Worm (Caenorhabditis elegans): ENCODE results near the gene T19D12.1.
A peak's percentile ranks its signal among the peaks of the same experiment; 100 is the strongest.

Gene T19D12.1

ce11 chrII:6642180-6642579 is 24.5 kb upstream of the T19D12.1 start:
- no peak for TF ChIP-seq R02D3.7 (tag; optimal IDR thresholded peaks at IDR 0.05)
- no peak for TF ChIP-seq elt-3 (tag; optimal IDR thresholded peaks at IDR 0.05)
- no peak for TF ChIP-seq nhr-28 (tag; optimal IDR thresholded peaks at IDR 0.05)
- TF ChIP-seq unc-39 (tag; optimal IDR thresholded peaks at IDR 0.05) = no peak
- TF ChIP-seq fos-1 (tag; optimal IDR thresholded peaks at IDR 0.05) = no peak
- TF ChIP-seq fkh-2 (tag; optimal IDR thresholded peaks at IDR 0.05) = no peak

- no peak for TF ChIP-seq R02D3.7 (tag; optimal IDR thresholded peaks at IDR 0.05)
- peak; percentile 20 for TF ChIP-seq lin-39 (tag; optimal IDR thresholded peaks at IDR 0.05)
- peak; percentile 66 for TF ChIP-seq egl-5 (tag; optimal IDR thresholded peaks at IDR 0.05)
- TF ChIP-seq nhr-237 (tag; optimal IDR thresholded peaks at IDR 0.05) = no peak
These were observed 24.0 kb upstream of the T19D12.1 start, which contains the start of gene T19D12.6 for ce11 chrII:6642651-6643167. Gene T19D12.6, minus strand, starts transcription at chrII:6643117.

- TF ChIP-seq ceh-82 (tag; optimal IDR thresholded peaks at IDR 0.05) (no peak), ztf-11 (tag; optimal IDR thresholded peaks at IDR 0.05) (no peak), nhr-76 (tag; optimal IDR thresholded peaks at IDR 0.05) (no peak), ztf-4 (tag; optimal IDR thresholded peaks at IDR 0.05) (no peak), nhr-25 (tag; optimal IDR thresholded peaks at IDR 0.05) (no peak), nhr-237 (tag; optimal IDR thresholded peaks at IDR 0.05) (no peak), daf-12 (tag; optimal IDR thresholded peaks at IDR 0.05) (no peak), hmg-11 (tag; optimal IDR thresholded peaks at IDR 0.05) (no peak), unc-39 (tag; optimal IDR thresholded peaks at IDR 0.05) (no peak)
These were observed 19.8 kb upstream of the T19D12.1 start for ce11 chrII:6646903-6647302.

ce11 chrII:6649026-6649425 is 17.7 kb upstream of the T19D12.1 start, which contains the start of gene oig-8:
Gene oig-8, minus strand, starts transcription at chrII:6649126.
- no peak for TF ChIP-seq ceh-9 (tag; optimal IDR thresholded peaks at IDR 0.05)
- no peak for TF ChIP-seq nhr-43 (tag; optimal IDR thresholded peaks at IDR 0.05; ENCODE audit: poor library complexity, severe bottlenecking)
- TF ChIP-seq elt-1 (tag; optimal IDR thresholded peaks at IDR 0.05) = no peak
- no peak for TF ChIP-seq nhr-28 (tag; optimal IDR thresholded peaks at IDR 0.05)
- TF ChIP-seq nhr-25 (tag; optimal IDR thresholded peaks at IDR 0.05) = no peak
- no peak for TF ChIP-seq fkh-10 (GFP tag; optimal IDR thresholded peaks at IDR 0.05)
- no peak for TF ChIP-seq ama-1 (optimal IDR thresholded peaks at IDR 0.05)
- TF ChIP-seq ceh-82 (tag; optimal IDR thresholded peaks at IDR 0.05) = no peak
- TF ChIP-seq lin-39 (tag; optimal IDR thresholded peaks at IDR 0.05) = no peak
- no peak for TF ChIP-seq ceh-16 (tag; optimal IDR thresholded peaks at IDR 0.05)
- TF ChIP-seq skn-1 (tag; optimal IDR thresholded peaks at IDR 0.05) = no peak
- TF ChIP-seq fos-1 (tag; optimal IDR thresholded peaks at IDR 0.05) = no peak
- TF ChIP-seq ztf-11 (tag; optimal IDR thresholded peaks at IDR 0.05) = no peak
- no peak for TF ChIP-seq zag-1 (tag; optimal IDR thresholded peaks at IDR 0.05)
- no peak for TF ChIP-seq ceh-28 (tag; optimal IDR thresholded peaks at IDR 0.05)

ce11 chrII:6651719-6652118 is 15.0 kb upstream of the T19D12.1 start, which contains the start of gene sra-26:
Gene sra-26, minus strand, starts transcription at chrII:6651819.
- TF ChIP-seq elt-3 (tag; optimal IDR thresholded peaks at IDR 0.05) (no peak), snpc-4 (tag; optimal IDR thresholded peaks at IDR 0.05) (no peak), nfya-1 (tag; optimal IDR thresholded peaks at IDR 0.05; ENCODE audit: insufficient read depth) (no peak), ztf-4 (tag; optimal IDR thresholded peaks at IDR 0.05) (no peak), hmg-11 (tag; optimal IDR thresholded peaks at IDR 0.05) (no peak), ceh-16 (tag; optimal IDR thresholded peaks at IDR 0.05) (no peak), unc-62 (GFP tag; optimal IDR thresholded peaks at IDR 0.05) (no peak), egl-5 (tag; optimal IDR thresholded peaks at IDR 0.05) (no peak), ZK546.5 (tag; optimal IDR thresholded peaks at IDR 0.05) (no peak), nhr-28 (tag; optimal IDR thresholded peaks at IDR 0.05) (no peak), elt-1 (tag; optimal IDR thresholded peaks at IDR 0.05) (no peak), fkh-10 (GFP tag; optimal IDR thresholded peaks at IDR 0.05) (no peak), mdl-1 (tag; optimal IDR thresholded peaks at IDR 0.05) (no peak), aly-2 (tag; optimal IDR thresholded peaks at IDR 0.05) (no peak), ceh-9 (tag; optimal IDR thresholded peaks at IDR 0.05) (no peak), nhr-237 (tag; optimal IDR thresholded peaks at IDR 0.05) (no peak), lin-39 (tag; optimal IDR thresholded peaks at IDR 0.05) (no peak), eor-1 (tag; optimal IDR thresholded peaks at IDR 0.05) (no peak)

- TF ChIP-seq egl-5 (tag; optimal IDR thresholded peaks at IDR 0.05) (no peak), fkh-2 (tag; optimal IDR thresholded peaks at IDR 0.05) (no peak), ceh-28 (tag; optimal IDR thresholded peaks at IDR 0.05) (no peak), elt-3 (tag; optimal IDR thresholded peaks at IDR 0.05) (no peak), ceh-9 (tag; optimal IDR thresholded peaks at IDR 0.05) (no peak), ama-1 (optimal IDR thresholded peaks at IDR 0.05) (no peak), nhr-28 (tag; optimal IDR thresholded peaks at IDR 0.05) (no peak), zag-1 (tag; optimal IDR thresholded peaks at IDR 0.05) (no peak), eor-1 (tag; optimal IDR thresholded peaks at IDR 0.05) (no peak), fkh-10 (GFP tag; optimal IDR thresholded peaks at IDR 0.05) (no peak), nhr-237 (tag; optimal IDR thresholded peaks at IDR 0.05) (no peak), nhr-76 (tag; optimal IDR thresholded peaks at IDR 0.05) (no peak), fos-1 (tag; optimal IDR thresholded peaks at IDR 0.05) (no peak), pha-4 (tag; optimal IDR thresholded peaks at IDR 0.05) (no peak), mml-1 (tag; optimal IDR thresholded peaks at IDR 0.05) (no peak), nfya-1 (tag; optimal IDR thresholded peaks at IDR 0.05; ENCODE audit: insufficient read depth) (no peak), nhr-11 (tag; optimal IDR thresholded peaks at IDR 0.05) (no peak), pqm-1 (tag; optimal IDR thresholded peaks at IDR 0.05) (no peak), ZK546.5 (tag; optimal IDR thresholded peaks at IDR 0.05) (no peak), nhr-25 (tag; optimal IDR thresholded peaks at IDR 0.05) (no peak)
These were observed 12.4 kb upstream of the T19D12.1 start, which contains the start of gene T19D12.9 for ce11 chrII:6654284-6654683. Gene T19D12.9, minus strand, starts transcription at chrII:6654384.
